Worm (Caenorhabditis elegans) whole organism, L4/young adult: ENCODE measurements around the gene aex-2.

Source experiments
- W03F9.2 ChIP-seq: fragments of 150-350 bp; optimal IDR thresholded peaks from 2 replicates; lab custom pipeline; 2014; ENCODE audit warnings: missing biosample characterization, missing genetic modification characterization
- him-1 ChIP-seq: sonication (generic microtip); optimal IDR thresholded peaks from 2 replicates; lab custom pipeline; 2016; ENCODE audit warnings: missing genotype, missing genetic modification reagents, missing genetic modification characterization, missing compliant biosample characterization

DNA sequence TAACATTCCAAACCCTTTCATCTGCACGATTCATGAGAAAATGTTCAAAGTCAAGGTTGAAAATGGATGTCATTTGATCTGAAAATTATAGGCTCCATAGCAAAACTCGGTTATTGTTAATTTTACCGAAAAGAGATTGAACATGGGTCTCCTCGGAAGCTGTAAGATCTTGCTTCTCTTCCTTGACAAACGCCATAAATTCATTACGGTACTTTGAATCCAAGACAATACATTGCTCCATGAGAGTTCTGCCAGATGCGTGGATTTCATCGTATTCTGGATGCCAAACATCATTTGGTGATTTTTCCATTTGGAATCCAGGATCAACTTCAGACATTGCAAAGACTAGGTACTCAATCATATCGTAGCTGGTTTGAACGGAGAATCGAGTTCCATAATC is 13.0 kb upstream of the aex-2 start:
- TF ChIP-seq him-1 (tag; lab: Kevin White, UChicago), result no peak
- TF ChIP-seq W03F9.2 (tag; lab: Kevin White, UChicago), result no peak
